Worm (Caenorhabditis elegans) whole organism, L1 larva: ENCODE measurements around the gene C53D6.7.

Experiments
- aha-1 ChIP-seq: fragments of 150-350 bp; optimal IDR thresholded peaks from 2 replicates; lab custom pipeline; 2014; ENCODE audit warnings: missing biosample characterization, missing genetic modification characterization
- aly-2 ChIP-seq: fragments of 150-350 bp; optimal IDR thresholded peaks from 2 replicates; lab custom pipeline; 2014; ENCODE audit warnings: missing biosample characterization, missing genetic modification characterization
- lin-13 ChIP-seq: fragments of 150-350 bp; optimal IDR thresholded peaks from 2 replicates; lab custom pipeline; 2014; ENCODE audit warnings: missing biosample characterization, missing genetic modification reagents, missing genetic modification characterization
- lsy-2 ChIP-seq, 2 experiments: fragments of 150-350 bp; optimal IDR thresholded peaks; 2 replicates each; lab custom pipeline; 2014; ENCODE audit warnings: missing biosample characterization in 2 of 2, missing genetic modification characterization in 2 of 2
- snpc-4 ChIP-seq: fragments of 150-350 bp; optimal IDR thresholded peaks from 2 replicates; lab custom pipeline; 2014; ENCODE audit warnings: missing biosample characterization, missing genetic modification characterization

DNA sequence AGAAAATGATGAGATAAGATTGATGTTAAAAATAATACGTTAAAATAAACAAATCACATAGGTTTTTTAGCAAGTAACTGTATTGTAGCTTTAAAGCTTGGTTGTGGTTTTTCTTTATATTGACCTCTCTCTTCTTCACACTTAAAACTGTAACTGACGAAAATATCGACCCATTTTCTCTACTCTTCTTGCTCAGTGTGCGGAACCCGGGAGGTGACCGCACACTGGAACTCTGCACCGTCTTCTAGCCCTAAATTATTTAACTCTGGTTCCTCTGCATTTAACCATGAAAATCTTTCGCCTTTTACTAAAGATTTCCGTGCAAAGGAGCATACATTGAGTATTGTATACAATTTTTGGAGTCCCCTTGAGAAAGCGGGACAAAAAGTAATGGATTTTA lies 42.5 kb downstream of the C53D6.7 start:
- TF ChIP-seq aha-1 (no peak), aly-2 (no peak), lsy-2 (tag; optimal IDR thresholded peaks at IDR 0.05; lab: Kevin White, UChicago) (no peak), snpc-4 (no peak), lin-13 (no peak)
